Fruit fly (Drosophila melanogaster): Measurements from ENCODE around the gene dj.
A peak's percentile ranks its signal among the peaks of the same experiment; 100 is the strongest.

The dj gene

dm6 chr3R:7089522-7090336 lies 30.6 kb downstream of the dj start (continued):
- TF ChIP-seq jumu (GFP tag; optimal IDR thresholded peaks at IDR 0.05) (no peak), Hand (GFP tag; optimal IDR thresholded peaks at IDR 0.05) (no peak), CG14860 (GFP tag; IDR thresholded peaks at IDR 0.05; ENCODE audit: partially characterized antibody) (no peak), NfI (GFP tag; optimal IDR thresholded peaks at IDR 0.05) (no peak), nerfin-1 (tag; optimal IDR thresholded peaks at IDR 0.05) (peak; percentile 67), Optix (GFP tag; IDR thresholded peaks at IDR 0.05) (no peak), sr (GFP tag; IDR thresholded peaks at IDR 0.05) (peak; percentile 93), lab (GFP tag; optimal IDR thresholded peaks at IDR 0.05) (no peak), CG4360 (GFP tag; IDR thresholded peaks at IDR 0.05) (peak; percentile 42; the same call in 1 of the 2 replicates), schlank (tag; optimal IDR thresholded peaks at IDR 0.05) (no peak), CG34422 (GFP tag; IDR thresholded peaks at IDR 0.05) (peak; percentile 70; the same call in 1 of the 3 replicates), CG8478 (optimal IDR thresholded peaks at IDR 0.05) (no peak), Mad (GFP tag; optimal IDR thresholded peaks at IDR 0.05) (no peak), cwo (GFP tag; optimal IDR thresholded peaks at IDR 0.05) (no peak), CG9609 (GFP tag; optimal IDR thresholded peaks at IDR 0.05) (no peak), CG12769 (tag; optimal IDR thresholded peaks at IDR 0.05) (peak; percentile 23), pita (GFP tag; optimal IDR thresholded peaks at IDR 0.05) (no peak), bowl (GFP tag; IDR thresholded peaks at IDR 0.05) (no peak), Sin3A (optimal IDR thresholded peaks at IDR 0.05) (no peak), HLH3B (GFP tag; IDR thresholded peaks at IDR 0.05) (no peak), dysf (GFP tag; IDR thresholded peaks at IDR 0.05) (no peak), amos (GFP tag; IDR thresholded peaks at IDR 0.05; ENCODE audit: partially characterized antibody) (0 out of 2 replicates have a peak, but pooled peaks have one; percentile 11), MESR4 (GFP tag; optimal IDR thresholded peaks at IDR 0.05) (peak; percentile 19), CG31365 (tag; optimal IDR thresholded peaks at IDR 0.05) (no peak), Abd-B (GFP tag; optimal IDR thresholded peaks at IDR 0.05) (no peak), CG2129 (GFP tag; IDR thresholded peaks at IDR 0.05; ENCODE audit: partially characterized antibody) (no peak), Lim3 (GFP tag; IDR thresholded peaks at IDR 0.05) (no peak), CG15479 (GFP tag; optimal IDR thresholded peaks at IDR 0.05) (peak; percentile 70), CG12219 (GFP tag; optimal IDR thresholded peaks at IDR 0.05) (no peak), Nf-YC (tag; optimal IDR thresholded peaks at IDR 0.05) (no peak), vfl (GFP tag; optimal IDR thresholded peaks at IDR 0.05) (no peak), HLHmδ (GFP tag; optimal IDR thresholded peaks at IDR 0.05) (peak; percentile 61), Atf-2 (GFP tag; optimal IDR thresholded peaks at IDR 0.05) (no peak), Hey (tag; optimal IDR thresholded peaks at IDR 0.05) (no peak), kni (GFP tag; optimal IDR thresholded peaks at IDR 0.05) (peak; percentile 84), CG11723 (GFP tag; optimal IDR thresholded peaks at IDR 0.05) (no peak), CG16815 (GFP tag; optimal IDR thresholded peaks at IDR 0.05) (no peak), tap (tag; optimal IDR thresholded peaks at IDR 0.05) (peak; percentile 15), ap (GFP tag; IDR thresholded peaks at IDR 0.05) (no peak), CG3847 (GFP tag; IDR thresholded peaks at IDR 0.05) (no peak), sc (optimal IDR thresholded peaks at IDR 0.05) (no peak), sc (GFP tag; optimal IDR thresholded peaks at IDR 0.05) (no peak), CG15514 (GFP tag; optimal IDR thresholded peaks at IDR 0.05) (peak; percentile 88), danr (GFP tag; IDR thresholded peaks at IDR 0.05) (no peak), CG2116 (GFP tag; optimal IDR thresholded peaks at IDR 0.05) (peak; percentile 17), ken (GFP tag; IDR thresholded peaks at IDR 0.05) (no peak), CG14965 (GFP tag; optimal IDR thresholded peaks at IDR 0.05; ENCODE audit: borderline replicate concordance) (no peak), CG11456 (GFP tag; IDR thresholded peaks at IDR 0.05) (no peak), Spps (tag; optimal IDR thresholded peaks at IDR 0.05) (no peak), CG13775 (GFP tag; optimal IDR thresholded peaks at IDR 0.05) (no peak)
